Worm (Caenorhabditis elegans): ENCODE data around the gene mpdu-1.
A peak's percentile ranks its signal among the peaks of the same experiment; 100 is the strongest.

mpdu-1 gene

ce11 chrV:8359113-8359564 lies at the start of gene mpdu-1:
mpdu-1 (minus strand) TSS chrV:8359163.
- TF ChIP-seq nfya-1 (tag; optimal IDR thresholded peaks at IDR 0.05) (peak; percentile 27), ref-2 (tag; optimal IDR thresholded peaks at IDR 0.05) (no peak), elt-2 (tag; optimal IDR thresholded peaks at IDR 0.05) (peak; percentile 36)

ce11 chrV:8406911-8407310 lies 47.9 kb upstream of the mpdu-1 start:
- TF ChIP-seq pha-2 (tag; optimal IDR thresholded peaks at IDR 0.05): no peak

ce11 chrV:8406155-8406554 lies 47.2 kb upstream of the mpdu-1 start:
- TF ChIP-seq elt-2 (tag; optimal IDR thresholded peaks at IDR 0.05) (peak; percentile 56), K09A11.1 (tag; optimal IDR thresholded peaks at IDR 0.05; ENCODE audit: insufficient read depth) (no peak), ceh-30 (tag; optimal IDR thresholded peaks at IDR 0.05) (no peak), ttx-3 (tag; optimal IDR thresholded peaks at IDR 0.05) (no peak), nhr-11 (tag; optimal IDR thresholded peaks at IDR 0.05) (no peak)

- TF ChIP-seq dmd-4 (tag; optimal IDR thresholded peaks at IDR 0.05; ENCODE audit: borderline replicate concordance) (no peak), sox-4 (tag; optimal IDR thresholded peaks at IDR 0.05) (no peak), ceh-9 (tag; optimal IDR thresholded peaks at IDR 0.05) (no peak), rnt-1 (tag; optimal IDR thresholded peaks at IDR 0.05) (no peak), ceh-48 (tag; optimal IDR thresholded peaks at IDR 0.05) (no peak), unc-55 (GFP tag; optimal IDR thresholded peaks at IDR 0.05) (no peak), syd-9 (tag; optimal IDR thresholded peaks at IDR 0.05) (no peak), npax-4 (tag; optimal IDR thresholded peaks at IDR 0.05) (no peak)
Observed at ce11 chrV:8404339-8404738, 45.4 kb upstream of the mpdu-1 start.

- TF ChIP-seq F13H6.1 (tag; optimal IDR thresholded peaks at IDR 0.05): no peak
- no peak for TF ChIP-seq C08G9.2 (tag; optimal IDR thresholded peaks at IDR 0.05)
- no peak for TF ChIP-seq npax-4 (tag; optimal IDR thresholded peaks at IDR 0.05)
- TF ChIP-seq madf-2 (tag; optimal IDR thresholded peaks at IDR 0.05): no peak
- peak; percentile 7 for TF ChIP-seq elt-2 (tag; optimal IDR thresholded peaks at IDR 0.05)
- TF ChIP-seq ama-1 (optimal IDR thresholded peaks at IDR 0.05): no peak
Observed at ce11 chrV:8403916-8404315, 45.0 kb upstream of the mpdu-1 start.

DNA sequence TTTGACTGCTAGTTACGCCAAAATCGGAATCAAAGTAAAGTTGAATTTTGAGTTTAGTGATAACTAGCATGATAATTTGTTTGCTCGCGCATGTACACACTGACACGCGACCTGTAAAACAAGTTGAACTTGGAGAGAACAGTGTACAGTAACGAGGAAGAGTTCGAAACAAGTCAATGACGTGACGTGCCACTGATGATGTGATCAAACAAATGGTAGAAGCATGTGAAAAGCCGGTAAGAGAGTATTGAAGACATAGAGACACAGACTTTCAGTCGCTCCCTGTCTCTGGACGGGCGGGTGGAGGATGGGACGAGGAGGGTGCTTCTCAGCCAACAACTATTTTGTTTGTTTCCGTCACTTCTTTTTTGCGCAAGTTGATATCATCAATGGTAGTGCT lies 44.2 kb upstream of the mpdu-1 start:
- TF ChIP-seq che-1 (tag; optimal IDR thresholded peaks at IDR 0.05) (no peak), lim-6 (tag; optimal IDR thresholded peaks at IDR 0.05) (no peak)

- TF ChIP-seq unc-86 (tag; optimal IDR thresholded peaks at IDR 0.05) (no peak), ahr-1 (tag; optimal IDR thresholded peaks at IDR 0.05) (no peak), ama-1 (optimal IDR thresholded peaks at IDR 0.05) (no peak), pat-9 (tag; optimal IDR thresholded peaks at IDR 0.05) (no peak)
Observed at ce11 chrV:8402392-8402791, 43.4 kb upstream of the mpdu-1 start, which contains the start of gene F52E1.9. F52E1.9 (minus strand) TSS chrV:8402669.

DNA sequence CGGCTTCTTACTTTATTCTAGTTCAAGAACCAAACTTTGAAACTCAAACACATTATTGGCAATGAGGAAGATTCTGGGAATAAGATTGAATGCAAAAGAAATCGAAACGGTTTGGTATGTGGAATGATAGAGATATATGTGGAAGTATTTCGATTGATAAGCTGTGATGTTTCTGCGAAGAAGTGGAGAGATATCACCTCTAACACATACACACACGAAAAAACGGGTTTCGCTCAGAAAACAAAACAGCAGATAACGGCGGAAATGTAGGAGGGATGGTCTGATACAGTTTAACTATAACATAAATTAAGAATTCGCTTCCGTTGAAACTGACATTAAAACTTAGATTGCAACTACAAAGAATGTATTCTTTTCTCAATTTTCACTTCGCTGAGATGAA lies 42.3 kb upstream of the mpdu-1 start:
- TF ChIP-seq hlh-13 (GFP tag; optimal IDR thresholded peaks at IDR 0.05) (no peak), tbx-2 (tag; optimal IDR thresholded peaks at IDR 0.05) (no peak), pat-9 (tag; optimal IDR thresholded peaks at IDR 0.05) (no peak), gmeb-2 (tag; optimal IDR thresholded peaks at IDR 0.05) (no peak), ceh-45 (GFP tag; IDR thresholded peaks at IDR 0.05) (no peak), lim-6 (tag; optimal IDR thresholded peaks at IDR 0.05) (no peak), ceh-24 (tag; optimal IDR thresholded peaks at IDR 0.05) (no peak), ets-4 (tag; optimal IDR thresholded peaks at IDR 0.05) (no peak)

All from whole organism, late embryonic.